Fruit fly (Drosophila melanogaster) whole organism, adult: ENCODE data around the gene Trhn.

Experiments
- CG12768 ChIP-seq: fragments of 200-800 bp; sonication (Bioruptor generic); optimal IDR thresholded peaks from 2 replicates; lab custom pipeline; 2017; ENCODE audit warnings: missing biosample characterization, missing genetic modification characterization, mild to moderate bottlenecking, moderate library complexity, missing genetic modification reagents
- CG14711 ChIP-seq: fragments of 200-800 bp; sonication (Bioruptor generic); optimal IDR thresholded peaks from 2 replicates; lab custom pipeline; 2018; ENCODE audit warnings: missing biosample characterization, mild to moderate bottlenecking, missing genetic modification characterization, moderate library complexity
- CG1620 ChIP-seq: fragments of 200-800 bp; sonication (Bioruptor generic); optimal IDR thresholded peaks from 2 replicates; lab custom pipeline; 2016; ENCODE audit warnings: missing biosample characterization, missing genetic modification characterization
- CG33017 ChIP-seq: fragments of 200-800 bp; sonication (Bioruptor generic); optimal IDR thresholded peaks from 2 replicates; lab custom pipeline; 2018; ENCODE audit warnings: missing biosample characterization, mild to moderate bottlenecking, missing genetic modification characterization, moderate library complexity
- CG7045 ChIP-seq: fragments of 200-800 bp; sonication (Bioruptor generic); optimal IDR thresholded peaks from 2 replicates; lab custom pipeline; 2017; ENCODE audit warnings: missing biosample characterization, mild to moderate bottlenecking, missing genetic modification characterization
- bab1 ChIP-seq: fragments of 200-800 bp; sonication (Bioruptor generic); optimal IDR thresholded peaks from 3 replicates; lab custom pipeline; 2019; ENCODE audit warnings: missing biosample characterization, mild to moderate bottlenecking, missing genetic modification characterization, moderate library complexity
- cic ChIP-seq: fragments of 200-800 bp; sonication (Bioruptor generic); optimal IDR thresholded peaks from 2 replicates; lab custom pipeline; 2017; ENCODE audit warnings: missing biosample characterization, mild to moderate bottlenecking, missing genetic modification characterization, moderate library complexity
- kay ChIP-seq: fragments of 200-800 bp; sonication (Bioruptor generic); peaks from one replicate; lab custom pipeline; 2016; ENCODE audit warnings: missing biosample characterization, missing genetic modification characterization, borderline replicate concordance
- ovo ChIP-seq: fragments of 200-800 bp; sonication (Bioruptor generic); optimal IDR thresholded peaks from 2 replicates; lab custom pipeline; 2016; ENCODE audit warnings: missing biosample characterization, missing genetic modification characterization
- tj ChIP-seq: fragments of 200-800 bp; sonication (Bioruptor generic); optimal IDR thresholded peaks from 3 replicates; lab custom pipeline; 2017; ENCODE audit warnings: missing biosample characterization, mild to moderate bottlenecking, missing genetic modification characterization, moderate library complexity
- toe ChIP-seq: fragments of 200-800 bp; sonication (Bioruptor generic); optimal IDR thresholded peaks from 2 replicates; lab custom pipeline; 2016; ENCODE audit warnings: missing biosample characterization, missing genetic modification characterization

- TF ChIP-seq CG7045 (GFP tag; lab: Kevin White, UChicago) = no peak
- no peak for TF ChIP-seq toe (GFP tag; lab: Kevin White, UChicago)
- no peak for TF ChIP-seq CG1620 (GFP tag; lab: Kevin White, UChicago)
- no peak for TF ChIP-seq ovo (GFP tag; lab: Kevin White, UChicago)
- no peak for TF ChIP-seq kay (GFP tag; lab: Kevin White, UChicago)
- TF ChIP-seq CG12768 = no peak
- no peak for TF ChIP-seq bab1
- TF ChIP-seq CG33017 (tag; lab: Kevin White, UChicago) = no peak
- no peak for TF ChIP-seq tj (GFP tag; lab: Kevin White, UChicago)
- no peak for TF ChIP-seq cic (GFP tag; lab: Kevin White, UChicago)
- TF ChIP-seq CG14711 (tag; lab: Kevin White, UChicago) = no peak
Observed at dm6 chr3L:1208206-1208605, 15.2 kb upstream of the Trhn start.
